Worm (Caenorhabditis elegans) whole organism, late embryonic: ENCODE results near the gene C50F4.16.

Experiments used
- F13H6.1 ChIP-seq: sonication (generic microtip); optimal IDR thresholded peaks from 2 replicates; lab custom pipeline; 2016; ENCODE audit warnings: missing genetic modification characterization, missing compliant biosample characterization
- K02D7.2 ChIP-seq: sonication (generic microtip); optimal IDR thresholded peaks from 2 replicates; lab custom pipeline; 2017; ENCODE audit warnings: mild to moderate bottlenecking, missing genetic modification characterization, missing compliant biosample characterization
- ahr-1 ChIP-seq: sonication (generic microtip); optimal IDR thresholded peaks from 2 replicates; lab custom pipeline; 2016; ENCODE audit warnings: missing genetic modification characterization, missing compliant biosample characterization
- ama-1 ChIP-seq: fragments of 150-350 bp; optimal IDR thresholded peaks from 2 replicates; lab custom pipeline; 2014
- ceh-14 ChIP-seq: sonication (generic microtip); optimal IDR thresholded peaks from 2 replicates; lab custom pipeline; 2016; ENCODE audit warnings: missing genotype, missing genetic modification characterization, missing compliant biosample characterization
- ceh-18 ChIP-seq: sonication (generic microtip); optimal IDR thresholded peaks from 2 replicates; lab custom pipeline; 2016; ENCODE audit warnings: missing genetic modification characterization, missing compliant biosample characterization
- ceh-19 ChIP-seq: fragments of 200-800 bp; sonication (Bioruptor generic); optimal IDR thresholded peaks from 2 replicates; lab custom pipeline; 2018; ENCODE audit warnings: mild to moderate bottlenecking, missing genetic modification characterization, missing compliant biosample characterization
- ceh-2 ChIP-seq: sonication (generic microtip); optimal IDR thresholded peaks from 2 replicates; lab custom pipeline; 2016; ENCODE audit warnings: missing genotype, missing genetic modification characterization, missing compliant biosample characterization
- ceh-24 ChIP-seq: sonication (generic microtip); optimal IDR thresholded peaks from 2 replicates; lab custom pipeline; 2016; ENCODE audit warnings: mild to moderate bottlenecking, missing genetic modification characterization, missing compliant biosample characterization
- ceh-30 ChIP-seq: fragments of 150-350 bp; optimal IDR thresholded peaks from 2 replicates; lab custom pipeline; 2014; ENCODE audit warnings: missing biosample characterization, missing genetic modification characterization
- ceh-31 ChIP-seq: sonication (generic microtip); optimal IDR thresholded peaks from 2 replicates; lab custom pipeline; 2016; ENCODE audit warnings: missing genetic modification characterization, missing compliant biosample characterization
- ceh-34 ChIP-seq: sonication (generic microtip); optimal IDR thresholded peaks from 2 replicates; lab custom pipeline; 2016; ENCODE audit warnings: mild to moderate bottlenecking, missing genetic modification characterization, missing compliant biosample characterization
- ceh-48 ChIP-seq: sonication (generic microtip); optimal IDR thresholded peaks from 2 replicates; lab custom pipeline; 2016; ENCODE audit warnings: missing genetic modification characterization, inconsistent platforms, missing compliant biosample characterization
- ceh-6 ChIP-seq: fragments of 200-800 bp; sonication (Bioruptor generic); optimal IDR thresholded peaks from 2 replicates; lab custom pipeline; 2018; ENCODE audit warnings: mild to moderate bottlenecking, missing genetic modification characterization, missing compliant biosample characterization
- dmd-4 ChIP-seq: sonication (generic microtip); optimal IDR thresholded peaks from 2 replicates; lab custom pipeline; 2016; ENCODE audit warnings: borderline replicate concordance, missing genetic modification characterization, missing compliant biosample characterization
- dve-1 ChIP-seq: sonication (generic microtip); optimal IDR thresholded peaks from 2 replicates; lab custom pipeline; 2017; ENCODE audit warnings: antibody characterized with exemption, mild to moderate bottlenecking, missing genetic modification characterization, missing compliant biosample characterization
- elt-2 ChIP-seq: sonication (generic microtip); optimal IDR thresholded peaks from 2 replicates; lab custom pipeline; 2016; ENCODE audit warnings: missing genetic modification reagents, missing genetic modification characterization, missing compliant biosample characterization
- elt-4 ChIP-seq: sonication (generic microtip); optimal IDR thresholded peaks from 2 replicates; lab custom pipeline; 2016; ENCODE audit warnings: missing genetic modification characterization, missing compliant biosample characterization
- ets-4 ChIP-seq: sonication (generic microtip); optimal IDR thresholded peaks from 2 replicates; lab custom pipeline; 2016; ENCODE audit warnings: missing genetic modification characterization, missing compliant biosample characterization
- eyg-1 ChIP-seq: sonication (generic microtip); optimal IDR thresholded peaks from 2 replicates; lab custom pipeline; 2016; ENCODE audit warnings: missing genotype, missing genetic modification characterization, missing compliant biosample characterization
- fkh-10 ChIP-seq: fragments of 150-350 bp; optimal IDR thresholded peaks from 2 replicates; lab custom pipeline; 2014; ENCODE audit warnings: missing biosample characterization, missing genetic modification reagents, missing genetic modification characterization
- fkh-6 ChIP-seq: sonication (generic microtip); optimal IDR thresholded peaks from 2 replicates; lab custom pipeline; 2016; ENCODE audit warnings: missing genetic modification characterization, missing compliant biosample characterization
- gmeb-2 ChIP-seq: sonication (generic microtip); optimal IDR thresholded peaks from 2 replicates; lab custom pipeline; 2016; ENCODE audit warnings: missing genetic modification characterization, inconsistent platforms, missing compliant biosample characterization
- hlh-13 ChIP-seq: fragments of 200-800 bp; sonication (Bioruptor generic); optimal IDR thresholded peaks from 2 replicates; lab custom pipeline; 2018; ENCODE audit warnings: mild to moderate bottlenecking, missing genetic modification characterization, missing compliant biosample characterization
- hlh-15 ChIP-seq: sonication (generic microtip); optimal IDR thresholded peaks from 2 replicates; lab custom pipeline; 2016; ENCODE audit warnings: missing genetic modification characterization, missing compliant biosample characterization
- hlh-6 ChIP-seq: sonication (generic microtip); optimal IDR thresholded peaks from 2 replicates; lab custom pipeline; 2016; ENCODE audit warnings: missing genotype, missing genetic modification characterization, missing compliant biosample characterization
- hlh-8 ChIP-seq: sonication (generic microtip); optimal IDR thresholded peaks from 2 replicates; lab custom pipeline; 2016; ENCODE audit warnings: missing genotype, missing genetic modification characterization, missing compliant biosample characterization
- lim-6 ChIP-seq: sonication (generic microtip); optimal IDR thresholded peaks from 2 replicates; lab custom pipeline; 2016; ENCODE audit warnings: missing genetic modification characterization, missing compliant biosample characterization
- lin-11 ChIP-seq: fragments of 200-800 bp; sonication (Bioruptor generic); optimal IDR thresholded peaks from 2 replicates; lab custom pipeline; 2018; ENCODE audit warnings: mild to moderate bottlenecking, missing genetic modification characterization, missing compliant biosample characterization
- mec-3 ChIP-seq: sonication (generic microtip); optimal IDR thresholded peaks from 2 replicates; lab custom pipeline; 2016; ENCODE audit warnings: borderline replicate concordance, missing genetic modification characterization, missing compliant biosample characterization
- nfya-1 ChIP-seq: sonication (generic microtip); optimal IDR thresholded peaks from 2 replicates; lab custom pipeline; 2017; ENCODE audit warnings: missing genetic modification characterization, mild to moderate bottlenecking, missing compliant biosample characterization, antibody characterized with exemption, moderate library complexity
- nhr-11 ChIP-seq: fragments of 150-350 bp; optimal IDR thresholded peaks from 2 replicates; lab custom pipeline; 2014; ENCODE audit warnings: missing biosample characterization, missing genetic modification characterization
- nhr-232 ChIP-seq: sonication (generic microtip); optimal IDR thresholded peaks from 2 replicates; lab custom pipeline; 2016; ENCODE audit warnings: missing genetic modification characterization, missing compliant biosample characterization
- npax-4 ChIP-seq: sonication (generic microtip); optimal IDR thresholded peaks from 2 replicates; lab custom pipeline; 2016; ENCODE audit warnings: missing genetic modification characterization, missing compliant biosample characterization
- odd-2 ChIP-seq: sonication (generic microtip); optimal IDR thresholded peaks from 2 replicates; lab custom pipeline; 2017; ENCODE audit warnings: antibody characterized with exemption, mild to moderate bottlenecking, missing genetic modification characterization, missing compliant biosample characterization
- pag-3 ChIP-seq: sonication (generic microtip); optimal IDR thresholded peaks from 2 replicates; lab custom pipeline; 2016; ENCODE audit warnings: missing compliant biosample characterization, missing genetic modification characterization, borderline replicate concordance
- pat-9 ChIP-seq: fragments of 200-800 bp; sonication (Bioruptor generic); optimal IDR thresholded peaks from 2 replicates; lab custom pipeline; 2018; ENCODE audit warnings: mild to moderate bottlenecking, missing genetic modification characterization, moderate library complexity, missing compliant biosample characterization
- pax-1 ChIP-seq: fragments of 150-350 bp; optimal IDR thresholded peaks from 2 replicates; lab custom pipeline; 2014; ENCODE audit warnings: missing biosample characterization, missing genetic modification characterization
- pha-2 ChIP-seq: sonication (generic microtip); optimal IDR thresholded peaks from 2 replicates; lab custom pipeline; 2017; ENCODE audit warnings: mild to moderate bottlenecking, missing genetic modification characterization, missing compliant biosample characterization
- pqm-1 ChIP-seq: sonication (generic microtip); optimal IDR thresholded peaks from 2 replicates; lab custom pipeline; 2016; ENCODE audit warnings: missing genetic modification characterization, missing compliant biosample characterization
- pros-1 ChIP-seq: fragments of 150-350 bp; optimal IDR thresholded peaks from 2 replicates; lab custom pipeline; 2014; ENCODE audit warnings: missing biosample characterization, missing genetic modification reagents, missing genetic modification characterization
- ref-2 ChIP-seq: sonication (generic microtip); optimal IDR thresholded peaks from 2 replicates; lab custom pipeline; 2016; ENCODE audit warnings: missing genetic modification characterization, missing compliant biosample characterization
- sox-4 ChIP-seq: sonication (generic microtip); optimal IDR thresholded peaks from 2 replicates; lab custom pipeline; 2017; ENCODE audit warnings: mild to moderate bottlenecking, missing genetic modification characterization, inconsistent platforms, missing compliant biosample characterization
- tbx-2 ChIP-seq: sonication (generic microtip); optimal IDR thresholded peaks from 2 replicates; lab custom pipeline; 2016; ENCODE audit warnings: missing genetic modification characterization, missing compliant biosample characterization
- tbx-7 ChIP-seq: sonication (generic microtip); optimal IDR thresholded peaks from 2 replicates; lab custom pipeline; 2016; ENCODE audit warnings: missing genotype, missing genetic modification characterization, missing compliant biosample characterization
- unc-3 ChIP-seq, 2 experiments: fragments of 200-800 bp in 1 of 2; sonication (Bioruptor generic) in 1 of 2; sonication (generic microtip) in 1 of 2; conservative IDR thresholded peaks in 1 of 2; optimal IDR thresholded peaks in 1 of 2; 2 replicates each; pipeline versions ENCODE4 v1.3.6 to Lab custom; 2016 to 2022; ENCODE audit warnings: missing compliant biosample characterization in 2 of 2, missing genetic modification characterization in 2 of 2, missing genetic modification reagents in 1 of 2
- unc-55 ChIP-seq: sonication (generic microtip); optimal IDR thresholded peaks from 2 replicates; lab custom pipeline; 2017; ENCODE audit warnings: missing biosample characterization, missing genetic modification reagents, missing genetic modification characterization
- unc-86 ChIP-seq: sonication (generic microtip); optimal IDR thresholded peaks from 2 replicates; lab custom pipeline; 2016; ENCODE audit warnings: missing genetic modification characterization, missing compliant biosample characterization
- zip-5 ChIP-seq: sonication (generic microtip); optimal IDR thresholded peaks from 2 replicates; lab custom pipeline; 2016; ENCODE audit warnings: missing genetic modification characterization, missing compliant biosample characterization
- ztf-16 ChIP-seq: sonication (generic microtip); optimal IDR thresholded peaks from 2 replicates; lab custom pipeline; 2017; ENCODE audit warnings: missing genetic modification characterization, missing compliant biosample characterization

The C50F4.16 gene

DNA sequence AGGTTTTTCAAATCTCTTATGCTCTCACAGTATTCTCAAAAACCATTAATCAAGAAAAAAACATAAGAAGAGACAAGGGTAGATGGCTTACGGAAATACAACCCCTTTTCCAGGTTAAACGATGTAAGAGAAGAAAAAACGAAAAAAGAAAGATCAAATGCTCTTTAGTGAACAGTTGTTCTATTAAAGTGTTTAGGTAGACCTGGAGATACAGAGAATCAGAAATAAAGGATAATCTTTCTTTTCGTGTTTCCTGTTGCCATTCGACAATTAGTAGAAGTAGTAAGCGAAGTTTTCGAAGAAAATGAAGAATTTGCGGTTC lies 41.9 kb upstream of the C50F4.16 start, which contains the start of gene K09G1.1:
Gene K09G1.1 (plus strand): TSS at position 223 of the 322 bp plus-strand sequence.
- TF ChIP-seq npax-4 (no peak), hlh-6 (tag; lab: Kevin White, UChicago) (no peak), nhr-11 (no peak), ets-4 (no peak), fkh-6 (tag; lab: Kevin White, UChicago) (no peak), ceh-30 (tag; lab: Kevin White, UChicago) (no peak), lim-6 (no peak), ceh-31 (tag; lab: Kevin White, UChicago) (no peak), ama-1 (no peak), zip-5 (tag; lab: Kevin White, UChicago) (no peak), tbx-2 (tag; lab: Kevin White, UChicago) (no peak)

DNA sequence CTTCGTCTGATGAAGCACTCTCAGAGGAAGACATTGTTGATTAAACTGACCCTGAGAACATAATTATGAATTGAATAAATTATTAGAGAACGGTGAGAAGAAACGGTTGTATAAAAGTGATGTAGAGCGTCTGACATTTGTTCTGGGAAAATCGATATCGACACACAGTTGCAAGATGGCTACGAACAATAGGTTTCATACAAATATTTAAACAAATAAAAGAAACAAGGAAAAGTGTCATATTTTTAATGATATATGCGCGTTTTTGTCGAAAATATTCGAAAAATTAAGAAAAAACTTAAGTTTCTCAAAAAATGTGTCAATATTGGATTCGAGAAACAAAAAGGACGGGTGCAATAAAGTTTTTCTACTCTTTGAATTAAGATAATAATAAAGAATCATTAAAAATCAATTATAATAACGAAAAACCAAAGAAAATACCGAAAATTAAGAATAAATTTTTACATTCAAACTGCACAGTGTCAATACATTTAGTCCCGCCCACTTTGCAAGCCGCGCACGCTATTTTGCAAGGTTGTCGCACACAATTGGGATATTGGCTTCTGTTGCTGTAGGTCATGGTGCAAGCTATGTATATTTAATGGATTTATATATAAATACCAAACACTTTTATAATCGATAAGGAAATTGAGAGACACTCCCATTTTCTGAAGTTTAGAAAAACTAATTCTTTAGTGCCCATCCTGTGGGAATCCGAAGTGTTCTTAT lies 41.4 kb upstream of the C50F4.16 start, which contains the start of gene rtfo-1:
Gene rtfo-1 (minus strand): TSS at position 51 of the 729 bp plus-strand sequence.
- peak; percentile 2 for TF ChIP-seq hlh-8
- TF ChIP-seq unc-86, result no peak
- peak; percentile 13 for TF ChIP-seq fkh-6 (tag; lab: Kevin White, UChicago)
- no peak for TF ChIP-seq ceh-6 (GFP tag; lab: Kevin White, UChicago)
- peak; percentile 53 for TF ChIP-seq zip-5 (tag; lab: Kevin White, UChicago)
- TF ChIP-seq pqm-1 (tag; lab: Kevin White, UChicago), result no peak
- peak; percentile 55 for TF ChIP-seq ceh-19 (GFP tag; lab: Kevin White, UChicago)
- peak; percentile 11 for TF ChIP-seq ref-2 (tag; lab: Kevin White, UChicago)
- no peak for TF ChIP-seq ceh-18
- peak; percentile 27 for TF ChIP-seq ceh-48 (tag; lab: Kevin White, UChicago)
- TF ChIP-seq ceh-14, result peak; percentile 59
- TF ChIP-seq mec-3 (tag; lab: Kevin White, UChicago), result no peak
- TF ChIP-seq pha-2 (tag; lab: Kevin White, UChicago), result peak; percentile 61
- peak; percentile 12 for TF ChIP-seq gmeb-2 (tag; lab: Kevin White, UChicago)
- peak; percentile 51 for TF ChIP-seq ceh-31 (tag; lab: Kevin White, UChicago)
- TF ChIP-seq pax-1 (tag; lab: Kevin White, UChicago), result no peak
- peak; percentile 60 for TF ChIP-seq sox-4 (tag; lab: Kevin White, UChicago)
- no peak for TF ChIP-seq ama-1
- peak; percentile 79 for TF ChIP-seq elt-2
- no peak for TF ChIP-seq unc-3 (GFP tag; conservative IDR thresholded peaks at IDR 0.05; lab: Robert Waterston, UW)
- no peak for TF ChIP-seq unc-3 (tag; optimal IDR thresholded peaks at IDR 0.05; lab: Kevin White, UChicago)
- TF ChIP-seq dmd-4 (tag; lab: Kevin White, UChicago), result no peak
- TF ChIP-seq pros-1 (tag; lab: Kevin White, UChicago), result no peak
- no peak for TF ChIP-seq F13H6.1 (tag; lab: Kevin White, UChicago)
- TF ChIP-seq tbx-7 (tag; lab: Kevin White, UChicago), result no peak
- peak; percentile 46 for TF ChIP-seq tbx-2 (tag; lab: Kevin White, UChicago)
- no peak for TF ChIP-seq pag-3 (tag; lab: Kevin White, UChicago)
- peak; percentile 57 for TF ChIP-seq ceh-2
- TF ChIP-seq K02D7.2 (tag; lab: Kevin White, UChicago), result no peak
- peak; percentile 28 for TF ChIP-seq ahr-1 (tag; lab: Kevin White, UChicago)
- no peak for TF ChIP-seq fkh-10 (GFP tag; lab: Kevin White, UChicago)
- TF ChIP-seq lin-11 (tag; lab: Kevin White, UChicago), result peak; percentile 32
- TF ChIP-seq eyg-1 (tag; lab: Kevin White, UChicago), result no peak
- TF ChIP-seq ceh-24, result no peak
- no peak for TF ChIP-seq unc-55
- TF ChIP-seq hlh-6 (tag; lab: Kevin White, UChicago), result no peak
- TF ChIP-seq ceh-34 (tag; lab: Kevin White, UChicago), result peak; percentile 24
- TF ChIP-seq dve-1 (tag; lab: Kevin White, UChicago), result no peak
- TF ChIP-seq hlh-15 (tag; lab: Kevin White, UChicago), result no peak
- TF ChIP-seq ztf-16 (tag; lab: Kevin White, UChicago), result no peak
- peak; percentile 61 for TF ChIP-seq odd-2 (tag; lab: Kevin White, UChicago)
- TF ChIP-seq elt-4 (tag; lab: Kevin White, UChicago), result no peak
- peak; percentile 72 for TF ChIP-seq nfya-1 (tag; lab: Kevin White, UChicago)
- TF ChIP-seq nhr-232 (tag; lab: Kevin White, UChicago), result no peak
- TF ChIP-seq pat-9, result no peak
- TF ChIP-seq ceh-30 (tag; lab: Kevin White, UChicago), result no peak
- TF ChIP-seq hlh-13, result no peak
